Fruit fly (Drosophila melanogaster): Measurements from ENCODE around the gene Usp47.
A peak's percentile ranks its signal among the peaks of the same experiment; 100 is the strongest.

- no peak for TF ChIP-seq usp (GFP tag; optimal IDR thresholded peaks at IDR 0.05)
- no peak for TF ChIP-seq woc (GFP tag; optimal IDR thresholded peaks at IDR 0.05)
- TF ChIP-seq dsf (GFP tag; optimal IDR thresholded peaks at IDR 0.05; ENCODE audit: borderline replicate concordance) = no peak
- TF ChIP-seq lola (GFP tag; optimal IDR thresholded peaks at IDR 0.05) = no peak
- TF ChIP-seq h (GFP tag; optimal IDR thresholded peaks at IDR 0.05) = peak; percentile 57
- no peak for TF ChIP-seq fru (GFP tag; optimal IDR thresholded peaks at IDR 0.05)
- TF ChIP-seq Jra (GFP tag; optimal IDR thresholded peaks at IDR 0.05) = peak; percentile 76
Measured at dm6 chr3L:5768532-5769497, 16.0 kb downstream of the Usp47 start, which contains the start of the genes Ppat-Dpck and scny.
